Worm (Caenorhabditis elegans) whole organism, young adult: ENCODE results near the gene Y57G11B.5.

Experiments
- Y79H2A.3 ChIP-seq: fragments of 200-800 bp; sonication (Bioruptor generic); conservative IDR thresholded peaks from 2 replicates; pipeline ENCODE4 v1.3.6; 2022; ENCODE audit warnings: missing genetic modification reagents, missing genetic modification characterization, missing compliant biosample characterization
- nhr-27 ChIP-seq: fragments of 200-800 bp; sonication (Bioruptor generic); optimal IDR thresholded peaks from 2 replicates; lab custom pipeline; 2018; ENCODE audit warnings: mild to moderate bottlenecking, missing genetic modification characterization, moderate library complexity, missing compliant biosample characterization
- rec-8 ChIP-seq, 2 experiments: sonication (generic microtip); optimal IDR thresholded peaks; 2 replicates each; lab custom pipeline; 2016; ENCODE audit warnings: mild to moderate bottlenecking in 2 of 2, missing genetic modification characterization in 2 of 2, missing genetic modification reagents in 2 of 2, missing genotype in 2 of 2, missing biosample characterization in 1 of 2, missing compliant biosample characterization in 1 of 2, moderate library complexity in 1 of 2
- snpc-3.4 ChIP-seq: sonication (generic microtip); optimal IDR thresholded peaks from 2 replicates; lab custom pipeline; 2017; ENCODE audit warnings: missing genetic modification characterization, mild to moderate bottlenecking, missing compliant biosample characterization, antibody characterized with exemption, moderate library complexity, missing genotype, missing genetic modification reagents
- xnd-1 ChIP-seq: sonication (generic microtip); optimal IDR thresholded peaks from 2 replicates; lab custom pipeline; 2016; ENCODE audit warnings: missing genotype, missing genetic modification reagents, missing genetic modification characterization, missing compliant biosample characterization

ce11 chrIV:14594249-14594648 is 19.6 kb downstream of the Y57G11B.5 start:
- no peak for TF ChIP-seq rec-8 (tag; optimal IDR thresholded peaks at IDR 0.05; lab: Kevin White, UChicago)
- TF ChIP-seq nhr-27: no peak
- no peak for TF ChIP-seq Y79H2A.3 (GFP tag; lab: Robert Waterston, UW)
- TF ChIP-seq snpc-3.4 (tag; lab: Kevin White, UChicago): no peak
- no peak for TF ChIP-seq xnd-1 (tag; lab: Kevin White, UChicago)
